Fruit fly (Drosophila melanogaster) whole organism, embryonic: ENCODE measurements around the gene SP555.

Experiments
- Atf-2 ChIP-seq: fragments of 200-800 bp; sonication (Bioruptor generic); optimal IDR thresholded peaks from 2 replicates; lab custom pipeline; 2016; ENCODE audit warnings: missing biosample characterization, missing genetic modification characterization
- B-H2 ChIP-seq: fragments of 200-800 bp; sonication (Bioruptor generic); optimal IDR thresholded peaks from 2 replicates; lab custom pipeline; 2018; ENCODE audit warnings: missing biosample characterization, mild to moderate bottlenecking, missing genetic modification characterization
- BtbVII ChIP-seq: fragments of 200-800 bp; sonication (Bioruptor generic); optimal IDR thresholded peaks from 3 replicates; lab custom pipeline; 2017; ENCODE audit warnings: missing biosample characterization, mild to moderate bottlenecking, missing genetic modification characterization
- C15 ChIP-seq: fragments of 200-800 bp; sonication (Bioruptor generic); IDR thresholded peaks from 3 replicates; pipeline ENCODE4 v1.3.6; 2022; ENCODE audit warnings: missing biosample characterization, missing genetic modification characterization
- CG10147 ChIP-seq: fragments of 200-800 bp; sonication (Bioruptor generic); optimal IDR thresholded peaks from 2 replicates; lab custom pipeline; 2019; ENCODE audit warnings: missing biosample characterization, mild to moderate bottlenecking, missing genetic modification characterization, moderate library complexity
- CG1024 ChIP-seq: fragments of 200-800 bp; sonication (Bioruptor generic); IDR thresholded peaks from 2 replicates; pipeline ENCODE4 v1.3.6; 2022; ENCODE audit warnings: missing biosample characterization, missing genetic modification characterization
- CG10321 ChIP-seq: fragments of 200-800 bp; sonication (Bioruptor generic); IDR thresholded peaks from 2 replicates; pipeline ENCODE4 v1.3.6; 2022; ENCODE audit warnings: missing biosample characterization, missing genetic modification characterization
- CG11398 ChIP-seq: fragments of 200-800 bp; sonication (Bioruptor generic); optimal IDR thresholded peaks from 2 replicates; lab custom pipeline; 2016; ENCODE audit warnings: missing biosample characterization, missing genetic modification characterization
- CG11695 ChIP-seq: fragments of 200-800 bp; sonication (Bioruptor generic); IDR thresholded peaks from 3 replicates; pipeline ENCODE4 v1.3.6; 2022; ENCODE audit warnings: missing biosample characterization, missing genetic modification characterization
- CG13624 ChIP-seq: fragments of 200-800 bp; sonication (Bioruptor generic); optimal IDR thresholded peaks from 2 replicates; lab custom pipeline; 2016; ENCODE audit warnings: missing biosample characterization, missing genetic modification characterization
- CG13894 ChIP-seq: fragments of 200-800 bp; sonication (Bioruptor generic); optimal IDR thresholded peaks from 3 replicates; lab custom pipeline; 2018; ENCODE audit warnings: missing biosample characterization, mild to moderate bottlenecking, missing genetic modification characterization, moderate library complexity
- CG14667 ChIP-seq: fragments of 200-800 bp; sonication (Bioruptor generic); IDR thresholded peaks from 2 replicates; pipeline ENCODE4 v1.3.6; 2022; ENCODE audit warnings: missing biosample characterization, missing genetic modification characterization
- CG14965 ChIP-seq: fragments of 200-800 bp; sonication (Bioruptor generic); optimal IDR thresholded peaks from 2 replicates; lab custom pipeline; 2016; ENCODE audit warnings: missing biosample characterization, missing genetic modification characterization, borderline replicate concordance
- CG1602 ChIP-seq: fragments of 200-800 bp; sonication (Bioruptor generic); optimal IDR thresholded peaks from 3 replicates; lab custom pipeline; 2016; ENCODE audit warnings: missing biosample characterization, missing genetic modification characterization
- CG17385 ChIP-seq: fragments of 200-800 bp; sonication (Bioruptor generic); optimal IDR thresholded peaks from 3 replicates; lab custom pipeline; 2018; ENCODE audit warnings: missing biosample characterization, mild to moderate bottlenecking, missing genetic modification characterization
- CG17802 ChIP-seq: fragments of 200-800 bp; sonication (Bioruptor generic); optimal IDR thresholded peaks from 2 replicates; lab custom pipeline; 2018; ENCODE audit warnings: missing biosample characterization, mild to moderate bottlenecking, missing genetic modification characterization, moderate library complexity
- CG18011 ChIP-seq: fragments of 200-800 bp; sonication (Bioruptor generic); optimal IDR thresholded peaks from 2 replicates; lab custom pipeline; 2017; ENCODE audit warnings: missing biosample characterization, missing genetic modification characterization, mild to moderate bottlenecking, moderate library complexity, missing genotype
- CG18764 ChIP-seq: fragments of 200-800 bp; sonication (Bioruptor generic); optimal IDR thresholded peaks from 3 replicates; lab custom pipeline; 2016; ENCODE audit warnings: missing biosample characterization, missing genetic modification characterization
- CG2889 ChIP-seq: fragments of 200-800 bp; sonication (Bioruptor generic); IDR thresholded peaks from 3 replicates; pipeline ENCODE4 v1.3.6; 2022; ENCODE audit warnings: missing biosample characterization, missing genetic modification characterization
- CG30020 ChIP-seq: fragments of 200-800 bp; optimal IDR thresholded peaks from 2 replicates; lab custom pipeline; 2019; ENCODE audit warnings: missing biosample characterization, mild to moderate bottlenecking, missing genetic modification characterization, moderate library complexity
- CG33213 ChIP-seq: fragments of 200-800 bp; sonication (Bioruptor generic); optimal IDR thresholded peaks from 3 replicates; lab custom pipeline; 2016; ENCODE audit warnings: missing biosample characterization, missing genetic modification characterization
- CG34376 ChIP-seq: fragments of 200-800 bp; sonication (Bioruptor generic); optimal IDR thresholded peaks from 2 replicates; lab custom pipeline; 2018; ENCODE audit warnings: missing biosample characterization, mild to moderate bottlenecking, missing genetic modification characterization
- CG4707 ChIP-seq: fragments of 200-800 bp; sonication (Bioruptor generic); optimal IDR thresholded peaks from 2 replicates; lab custom pipeline; 2018; ENCODE audit warnings: missing biosample characterization, mild to moderate bottlenecking, missing genetic modification characterization, moderate library complexity
- CG4820 ChIP-seq: fragments of 200-800 bp; sonication (Bioruptor generic); optimal IDR thresholded peaks from 3 replicates; lab custom pipeline; 2016; ENCODE audit warnings: missing biosample characterization, missing genetic modification characterization
- CG6254 ChIP-seq: fragments of 200-800 bp; sonication (Bioruptor generic); optimal IDR thresholded peaks from 3 replicates; lab custom pipeline; 2017; ENCODE audit warnings: mild to moderate bottlenecking, missing biosample characterization, missing genetic modification reagents, missing genetic modification characterization
- CG9609 ChIP-seq: fragments of 200-800 bp; sonication (Bioruptor generic); optimal IDR thresholded peaks from 3 replicates; lab custom pipeline; 2016; ENCODE audit warnings: missing biosample characterization, missing genetic modification characterization
- CG9876 ChIP-seq: fragments of 200-800 bp; sonication (Bioruptor generic); optimal IDR thresholded peaks from 2 replicates; lab custom pipeline; 2016; ENCODE audit warnings: missing biosample characterization, missing genetic modification characterization
- Doc3 ChIP-seq: fragments of 200-800 bp; sonication (Bioruptor generic); IDR thresholded peaks from 3 replicates; pipeline ENCODE4 v1.3.6; 2022; ENCODE audit warnings: missing biosample characterization, missing genetic modification characterization; ENCODE audit not compliant: partially characterized antibody
- Dref ChIP-seq: fragments of 200-800 bp; sonication (Bioruptor generic); IDR thresholded peaks from 2 replicates; pipeline ENCODE4 v1.3.6; 2022; ENCODE audit warnings: missing biosample characterization, missing genetic modification characterization
- Hmx ChIP-seq: fragments of 200-800 bp; sonication (Bioruptor generic); optimal IDR thresholded peaks from 2 replicates; lab custom pipeline; 2016; ENCODE audit warnings: missing biosample characterization, missing genetic modification characterization
- Hsf ChIP-seq: fragments of 200-800 bp; sonication (Bioruptor generic); optimal IDR thresholded peaks from 3 replicates; lab custom pipeline; 2016; ENCODE audit warnings: missing biosample characterization, missing genetic modification characterization
- MBD-R2 ChIP-seq: fragments of 200-800 bp; sonication (Bioruptor generic); IDR thresholded peaks from 2 replicates; pipeline ENCODE4 v1.3.6; 2022; ENCODE audit warnings: missing biosample characterization, missing genetic modification characterization
- Myb ChIP-seq: fragments of 200-800 bp; sonication (Bioruptor generic); optimal IDR thresholded peaks from 2 replicates; lab custom pipeline; 2016; ENCODE audit warnings: missing biosample characterization, missing genetic modification characterization
- Spps ChIP-seq: fragments of 200-800 bp; sonication (Bioruptor generic); optimal IDR thresholded peaks from 2 replicates; lab custom pipeline; 2018; ENCODE audit warnings: missing biosample characterization, mild to moderate bottlenecking, missing genetic modification characterization
- al ChIP-seq: fragments of 200-800 bp; sonication (Bioruptor generic); IDR thresholded peaks from 2 replicates; pipeline ENCODE4 v1.3.6; 2022; ENCODE audit warnings: missing biosample characterization, missing genetic modification characterization
- ato ChIP-seq: fragments of 200-800 bp; sonication (Bioruptor generic); IDR thresholded peaks from 2 replicates; pipeline ENCODE4 v1.3.6; 2022; ENCODE audit warnings: missing biosample characterization, missing genetic modification characterization; ENCODE audit not compliant: partially characterized antibody
- chn ChIP-seq: fragments of 200-800 bp; sonication (Bioruptor generic); optimal IDR thresholded peaks from 2 replicates; lab custom pipeline; 2016; ENCODE audit warnings: missing biosample characterization, missing genetic modification characterization
- ci ChIP-seq: fragments of 200-800 bp; sonication (Bioruptor generic); IDR thresholded peaks from 3 replicates; pipeline ENCODE4 v1.3.6; 2022; ENCODE audit warnings: missing biosample characterization, missing genetic modification characterization
- mld ChIP-seq: fragments of 200-800 bp; sonication (Bioruptor generic); IDR thresholded peaks from 3 replicates; pipeline ENCODE4 v1.3.6; 2022; ENCODE audit warnings: missing biosample characterization, missing genetic modification characterization; ENCODE audit not compliant: partially characterized antibody
- oc ChIP-seq: fragments of 200-800 bp; sonication (Bioruptor generic); optimal IDR thresholded peaks from 2 replicates; lab custom pipeline; 2018; ENCODE audit warnings: missing biosample characterization, mild to moderate bottlenecking, missing genetic modification characterization, moderate library complexity
- pho ChIP-seq: fragments of 200-800 bp; sonication (Bioruptor generic); optimal IDR thresholded peaks from 2 replicates; lab custom pipeline; 2016; ENCODE audit warnings: missing biosample characterization, missing genetic modification characterization
- ro ChIP-seq: fragments of 200-800 bp; sonication (Bioruptor generic); IDR thresholded peaks from 2 replicates; pipeline ENCODE4 v1.3.6; 2022; ENCODE audit warnings: missing biosample characterization, missing genetic modification characterization
- scrt ChIP-seq: fragments of 200-800 bp; sonication (Bioruptor generic); optimal IDR thresholded peaks from 2 replicates; lab custom pipeline; 2018; ENCODE audit warnings: missing biosample characterization, mild to moderate bottlenecking, missing genetic modification characterization, moderate library complexity
- sima ChIP-seq: fragments of 200-800 bp; sonication (Bioruptor generic); optimal IDR thresholded peaks from 2 replicates; lab custom pipeline; 2016; ENCODE audit warnings: missing biosample characterization, missing genetic modification characterization
- tin ChIP-seq: fragments of 200-800 bp; sonication (Bioruptor generic); optimal IDR thresholded peaks from 3 replicates; lab custom pipeline; 2016; ENCODE audit warnings: missing biosample characterization, missing genetic modification characterization
- vfl ChIP-seq: fragments of 200-800 bp; sonication (Bioruptor generic); optimal IDR thresholded peaks from 2 replicates; lab custom pipeline; 2016; ENCODE audit warnings: missing biosample characterization, missing genetic modification characterization
- vnd ChIP-seq: fragments of 200-800 bp; sonication (Bioruptor generic); IDR thresholded peaks from 3 replicates; pipeline ENCODE4 v1.3.6; 2022; ENCODE audit warnings: missing biosample characterization, missing genetic modification characterization; ENCODE audit not compliant: partially characterized antibody
- zen ChIP-seq: fragments of 200-800 bp; sonication (Bioruptor generic); optimal IDR thresholded peaks from 3 replicates; lab custom pipeline; 2018; ENCODE audit warnings: missing biosample characterization, mild to moderate bottlenecking, missing genetic modification characterization, moderate library complexity
- zfh2 ChIP-seq: fragments of 200-800 bp; sonication (Bioruptor generic); optimal IDR thresholded peaks from 2 replicates; lab custom pipeline; 2016; ENCODE audit warnings: missing biosample characterization, missing genetic modification characterization

The SP555 gene

DNA sequence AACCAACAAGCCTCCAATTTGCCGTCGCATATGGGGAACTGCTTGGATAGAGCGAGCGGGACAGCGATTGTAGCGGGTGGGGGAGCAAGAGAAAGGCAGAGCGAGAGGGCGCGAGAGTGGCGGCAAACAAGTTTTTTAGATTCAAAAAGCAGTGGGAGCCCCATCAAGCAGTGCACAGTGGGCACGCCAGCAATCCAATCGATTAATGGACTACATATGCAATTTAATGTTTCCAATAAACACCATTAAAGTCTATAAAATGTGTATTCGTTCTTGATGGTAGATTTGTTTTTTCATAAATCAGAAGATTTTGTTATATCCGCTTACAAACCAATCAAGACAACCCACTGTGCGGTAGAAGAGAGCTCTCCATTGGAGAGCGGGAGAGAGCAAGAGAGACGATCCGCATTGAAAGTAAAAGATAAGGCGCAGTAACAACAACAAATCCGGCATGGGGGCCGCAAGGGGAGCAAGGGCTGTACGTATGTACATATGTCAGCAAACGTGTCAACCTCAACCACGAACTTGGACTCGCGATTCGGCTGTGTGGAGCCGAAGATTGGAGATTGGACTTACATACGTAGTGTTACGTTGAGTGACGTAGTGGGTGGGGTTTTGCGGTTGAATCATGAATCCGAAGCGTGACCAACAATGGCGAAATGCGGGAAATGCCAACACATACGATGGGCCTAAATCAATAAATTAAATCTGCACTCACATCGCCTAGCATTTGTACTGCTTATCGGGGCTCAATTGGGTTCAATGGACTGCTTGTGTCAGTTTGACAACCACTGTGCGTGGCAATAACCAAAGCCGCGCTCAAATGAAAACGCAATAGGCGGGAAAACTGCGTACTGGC lies 39.9 kb upstream of the SP555 start (continued):
- TF ChIP-seq CG10147 (GFP tag; lab: Kevin White, UChicago) (peak; percentile 97), chn (GFP tag; lab: Kevin White, UChicago) (peak; percentile 99), CG11695 (GFP tag; lab: Robert Waterston, UW) (peak; percentile 98), C15 (peak; percentile 97), zen (tag; lab: Kevin White, UChicago) (peak; percentile 98), CG33213 (GFP tag; lab: Kevin White, UChicago) (peak; percentile 99), CG17385 (GFP tag; lab: Kevin White, UChicago) (peak; percentile 96), CG13894 (tag; lab: Kevin White, UChicago) (peak; percentile 97), al (GFP tag; lab: Robert Waterston, UW) (peak; percentile 99), CG14965 (GFP tag; lab: Kevin White, UChicago) (peak; percentile 92), Doc3 (GFP tag; lab: Robert Waterston, UW) (no peak; the same call in 2 of the 3 replicates), CG34376 (GFP tag; lab: Kevin White, UChicago) (peak; percentile 97), CG1024 (GFP tag; lab: Robert Waterston, UW) (peak; percentile 97), mld (0 out of 3 replicates have a peak, but pooled peaks have one; percentile 25), CG17802 (tag; lab: Kevin White, UChicago) (peak; percentile 94), MBD-R2 (peak; percentile 99), CG4707 (GFP tag; lab: Kevin White, UChicago) (peak; percentile 100), CG13624 (peak; percentile 99), pho (GFP tag; lab: Kevin White, UChicago) (peak; percentile 99), scrt (peak; percentile 95), CG6254 (GFP tag; lab: Kevin White, UChicago) (peak; percentile 97), CG2889 (GFP tag; lab: Robert Waterston, UW) (peak; percentile 99), CG18764 (peak; percentile 99), zfh2 (GFP tag; lab: Kevin White, UChicago) (peak; percentile 99), ro (GFP tag; lab: Robert Waterston, UW) (peak; percentile 99), CG18011 (GFP tag; lab: Kevin White, UChicago) (peak; percentile 91), CG10321 (peak; percentile 92), Dref (GFP tag; lab: Robert Waterston, UW) (no peak; the same call in 1 of the 2 replicates), Atf-2 (GFP tag; lab: Kevin White, UChicago) (peak; percentile 99), CG14667 (GFP tag; lab: Robert Waterston, UW) (peak; percentile 99), BtbVII (GFP tag; lab: Kevin White, UChicago) (peak; percentile 98), Hsf (GFP tag; lab: Kevin White, UChicago) (peak; percentile 99), Hmx (GFP tag; lab: Kevin White, UChicago) (peak; percentile 96), tin (peak; percentile 99), CG30020 (tag; lab: Kevin White, UChicago) (peak; percentile 88), ato (GFP tag; lab: Robert Waterston, UW) (peak; percentile 44; the same call in 1 of the 2 replicates), vnd (GFP tag; lab: Robert Waterston, UW) (peak; percentile 73), CG4820 (peak; percentile 98), CG11398 (GFP tag; lab: Kevin White, UChicago) (peak; percentile 99), CG9609 (GFP tag; lab: Kevin White, UChicago) (peak; percentile 99), Myb (GFP tag; lab: Kevin White, UChicago) (peak; percentile 94), vfl (GFP tag; lab: Kevin White, UChicago) (peak; percentile 98), Spps (peak; percentile 98), B-H2 (GFP tag; lab: Kevin White, UChicago) (peak; percentile 96), sima (GFP tag; lab: Kevin White, UChicago) (peak; percentile 97), oc (tag; lab: Kevin White, UChicago) (peak; percentile 99), CG1602 (GFP tag; lab: Kevin White, UChicago) (peak; percentile 100), CG9876 (GFP tag; lab: Kevin White, UChicago) (peak; percentile 99), ci (GFP tag; lab: Robert Waterston, UW) (peak; percentile 100)
